Fruit fly (Drosophila melanogaster): ENCODE data around the gene rau.

- TF ChIP-seq CTCF (optimal IDR thresholded peaks at IDR 0.05) (no peak), CG8478 (optimal IDR thresholded peaks at IDR 0.05) (no peak)
Observed at dm6 chr2L:5876474-5877067, 2.7 kb downstream of the rau start.

Measured in S2 (cell line).